Comparison of ENCODE assay signal across 3 fruit fly cellular contexts in the genomic region with DNA sequence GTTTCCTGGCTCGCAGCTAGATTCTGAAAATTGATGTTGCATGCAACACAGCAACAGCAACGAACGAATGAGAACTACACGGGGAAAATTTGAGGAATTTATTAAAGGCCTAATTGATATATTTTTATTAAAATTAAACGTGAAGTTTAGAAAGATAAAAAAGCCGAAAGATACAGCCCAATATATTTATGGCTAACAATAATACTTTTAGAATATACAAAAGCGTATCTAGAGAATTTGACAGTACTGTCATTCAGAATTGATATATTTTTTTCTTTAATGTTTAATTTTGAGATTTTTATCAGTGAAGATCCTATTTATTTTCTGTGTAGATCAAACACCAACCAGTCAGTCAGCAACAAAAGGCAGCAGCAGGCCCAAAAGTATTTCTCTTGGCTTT.
A peak's percentile ranks its signal among the peaks of the same experiment; 100 is the strongest.
TF ChIP-seq lines count a peak whose summit lies in the region.

No protein-coding gene starts in this region.

- no peak for TF ChIP-seq CTCF in whole organism, embryonic (GFP tag; optimal IDR thresholded peaks at IDR 0.05; lab: Kevin White, UChicago)

TF ChIP-seq in whole organism, embryonic, 481 proteins besides CTCF, POLR2A, EP300 and RAD21 (continues in another document):
- TF ChIP-seq CG5180 (GFP tag; optimal IDR thresholded peaks at IDR 0.05; lab: Kevin White, UChicago) (peak; percentile 4), gem (tag; optimal IDR thresholded peaks at IDR 0.05; lab: Kevin White, UChicago) (peak; percentile 45), dmrt11E (tag; optimal IDR thresholded peaks at IDR 0.05; lab: Kevin White, UChicago) (peak; percentile 60), CG18262 (tag; optimal IDR thresholded peaks at IDR 0.05; lab: Kevin White, UChicago) (peak; percentile 49), Hr78 (GFP tag; optimal IDR thresholded peaks at IDR 0.05; lab: Kevin White, UChicago) (no peak), CG7372 (GFP tag; IDR thresholded peaks at IDR 0.05; lab: Robert Waterston, UW) (no peak), CG15696 (tag; optimal IDR thresholded peaks at IDR 0.05; lab: Kevin White, UChicago) (peak; percentile 38), CG14710 (tag; optimal IDR thresholded peaks at IDR 0.05; lab: Kevin White, UChicago) (peak; percentile 18), Hr51 (GFP tag; optimal IDR thresholded peaks at IDR 0.05; lab: Kevin White, UChicago) (no peak), pfk (GFP tag; optimal IDR thresholded peaks at IDR 0.05; lab: Kevin White, UChicago) (no peak), CG12391 (tag; optimal IDR thresholded peaks at IDR 0.05; lab: Kevin White, UChicago) (peak; percentile 6), HHEX (GFP tag; optimal IDR thresholded peaks at IDR 0.05; lab: Kevin White, UChicago) (no peak), CG17361 (GFP tag; IDR thresholded peaks at IDR 0.05; lab: Robert Waterston, UW) (peak; percentile 43; the same call in 1 of the 3 replicates), CG32767 (GFP tag; IDR thresholded peaks at IDR 0.05; lab: Robert Waterston, UW) (no peak), lola (GFP tag; optimal IDR thresholded peaks at IDR 0.05; lab: Kevin White, UChicago) (peak in 1 of 3 experiments; percentile 37), Ssrp (tag; optimal IDR thresholded peaks at IDR 0.05; lab: Kevin White, UChicago) (peak; percentile 34), Blimp-1 (GFP tag; optimal IDR thresholded peaks at IDR 0.05; lab: Kevin White, UChicago) (peak; percentile 19), CG31441 (GFP tag; IDR thresholded peaks at IDR 0.05; lab: Robert Waterston, UW) (0 out of 2 replicates have a peak, but pooled peaks have one; percentile 27), sens (GFP tag; lab: Kevin White, UChicago) (peak; percentile 4), phol (tag; optimal IDR thresholded peaks at IDR 0.05; lab: Kevin White, UChicago) (peak; percentile 5), CG10267 (tag; optimal IDR thresholded peaks at IDR 0.05; lab: Kevin White, UChicago) (peak; percentile 26), HLH3B (GFP tag; IDR thresholded peaks at IDR 0.05; lab: Robert Waterston, UW) (no peak), Fer3 (tag; optimal IDR thresholded peaks at IDR 0.05; lab: Kevin White, UChicago) (no peak), CG17829 (tag; optimal IDR thresholded peaks at IDR 0.05; lab: Kevin White, UChicago) (peak; percentile 30), CG2199 (GFP tag; IDR thresholded peaks at IDR 0.05; lab: Robert Waterston, UW) (0 out of 3 replicates have a peak, but pooled peaks have one; percentile 1), CG11504 (tag; optimal IDR thresholded peaks at IDR 0.05; lab: Kevin White, UChicago) (peak; percentile 20), nmo (GFP tag; optimal IDR thresholded peaks at IDR 0.05; lab: Kevin White, UChicago) (peak; percentile 23), CG9727 (GFP tag; optimal IDR thresholded peaks at IDR 0.05; lab: Kevin White, UChicago) (peak; percentile 5)

TF ChIP-seq in whole organism, prepupa, 60 proteins besides CTCF, POLR2A, EP300 and RAD21 (continues in another document):
- peak; percentile 22 for TF ChIP-seq CG16779 (tag; optimal IDR thresholded peaks at IDR 0.05; lab: Kevin White, UChicago)
- no peak for TF ChIP-seq dac (GFP tag; optimal IDR thresholded peaks at IDR 0.05; lab: Kevin White, UChicago)
- no peak for TF ChIP-seq topi (GFP tag; optimal IDR thresholded peaks at IDR 0.05; lab: Kevin White, UChicago)
- TF ChIP-seq eg (GFP tag; IDR thresholded peaks at IDR 0.05; lab: Robert Waterston, UW) = peak; percentile 71; the same call in 2 of the 3 replicates
- TF ChIP-seq CG11762 (GFP tag; optimal IDR thresholded peaks at IDR 0.05; lab: Kevin White, UChicago; ENCODE audit: insufficient read depth) = peak; percentile 28
- TF ChIP-seq Gug (GFP tag; IDR thresholded peaks at IDR 0.05; lab: Robert Waterston, UW) = peak; percentile 39; the same call in 1 of the 2 replicates
- 0 out of 2 replicates have a peak, but pooled peaks have one; percentile 32 for TF ChIP-seq CG11294 (GFP tag; IDR thresholded peaks at IDR 0.05; lab: Robert Waterston, UW)
- TF ChIP-seq acj6 (GFP tag; optimal IDR thresholded peaks at IDR 0.05; lab: Kevin White, UChicago) = peak; percentile 50
- no peak for TF ChIP-seq Eip93F (GFP tag; optimal IDR thresholded peaks at IDR 0.05; lab: Kevin White, UChicago)
- TF ChIP-seq CG9139 (GFP tag; optimal IDR thresholded peaks at IDR 0.05; lab: Kevin White, UChicago) = peak; percentile 28
- no peak for TF ChIP-seq Ets21C (GFP tag; optimal IDR thresholded peaks at IDR 0.05; lab: Kevin White, UChicago)
- peak; percentile 51 for TF ChIP-seq net (GFP tag; optimal IDR thresholded peaks at IDR 0.05; lab: Kevin White, UChicago)
- no peak for TF ChIP-seq Sox102F (GFP tag; optimal IDR thresholded peaks at IDR 0.05; lab: Kevin White, UChicago)
- TF ChIP-seq fkh (GFP tag; optimal IDR thresholded peaks at IDR 0.05; lab: Kevin White, UChicago) = no peak
- peak; percentile 18 for TF ChIP-seq CG8632 (GFP tag; optimal IDR thresholded peaks at IDR 0.05; lab: Kevin White, UChicago)
- peak; percentile 76 for TF ChIP-seq CG15336 (GFP tag; IDR thresholded peaks at IDR 0.05; lab: Robert Waterston, UW)
- TF ChIP-seq Sox15 (GFP tag; optimal IDR thresholded peaks at IDR 0.05; lab: Kevin White, UChicago) = no peak
- peak; percentile 58 for TF ChIP-seq dsx (GFP tag; optimal IDR thresholded peaks at IDR 0.05; lab: Kevin White, UChicago; ENCODE audit: poor library complexity, severe bottlenecking)
- TF ChIP-seq Sox14 (GFP tag; optimal IDR thresholded peaks at IDR 0.05; lab: Kevin White, UChicago) = peak; percentile 53
- TF ChIP-seq fd85E (GFP tag; optimal IDR thresholded peaks at IDR 0.05; lab: Kevin White, UChicago) = no peak
- no peak for TF ChIP-seq lz (GFP tag; optimal IDR thresholded peaks at IDR 0.05; lab: Kevin White, UChicago)
- TF ChIP-seq achi (GFP tag; optimal IDR thresholded peaks at IDR 0.05; lab: Kevin White, UChicago) = peak; percentile 74
- TF ChIP-seq CG3919 (GFP tag; optimal IDR thresholded peaks at IDR 0.05; lab: Kevin White, UChicago) = peak; percentile 62
- peak; percentile 78 for TF ChIP-seq CG8119 (GFP tag; IDR thresholded peaks at IDR 0.05; lab: Robert Waterston, UW)
- TF ChIP-seq CG8319 (GFP tag; optimal IDR thresholded peaks at IDR 0.05; lab: Kevin White, UChicago) = no peak
- TF ChIP-seq CG11902 (GFP tag; optimal IDR thresholded peaks at IDR 0.05; lab: Kevin White, UChicago) = no peak
- no peak for TF ChIP-seq cyc (GFP tag; optimal IDR thresholded peaks at IDR 0.05; lab: Kevin White, UChicago)
- peak; percentile 72 for TF ChIP-seq CG10631 (GFP tag; optimal IDR thresholded peaks at IDR 0.05; lab: Kevin White, UChicago)
- peak; percentile 80 for TF ChIP-seq CG3032 (tag; optimal IDR thresholded peaks at IDR 0.05; lab: Kevin White, UChicago)
- peak; percentile 41 for TF ChIP-seq CG6792 (GFP tag; optimal IDR thresholded peaks at IDR 0.05; lab: Kevin White, UChicago)

TF ChIP-seq in whole organism, pupa, 21 proteins besides CTCF, POLR2A, EP300 and RAD21:
- TF ChIP-seq CG34367 (tag; optimal IDR thresholded peaks at IDR 0.05; lab: Kevin White, UChicago) (peak; percentile 48), CG8159 (tag; optimal IDR thresholded peaks at IDR 0.05; lab: Kevin White, UChicago) (peak; percentile 81), CG13204 (GFP tag; optimal IDR thresholded peaks at IDR 0.05; lab: Kevin White, UChicago) (no peak), EcR (GFP tag; optimal IDR thresholded peaks at IDR 0.05; lab: Kevin White, UChicago) (no peak), Pif1A (GFP tag; optimal IDR thresholded peaks at IDR 0.05; lab: Kevin White, UChicago) (peak; percentile 41), CG8301 (tag; optimal IDR thresholded peaks at IDR 0.05; lab: Kevin White, UChicago) (peak; percentile 79), CG4496 (GFP tag; IDR thresholded peaks at IDR 0.05; lab: Robert Waterston, UW) (no peak), Snoo (tag; optimal IDR thresholded peaks at IDR 0.05; lab: Kevin White, UChicago) (no peak), D1 (tag; optimal IDR thresholded peaks at IDR 0.05; lab: Kevin White, UChicago) (peak; percentile 41), CG9948 (tag; optimal IDR thresholded peaks at IDR 0.05; lab: Kevin White, UChicago) (peak; percentile 80), rn (GFP tag; IDR thresholded peaks at IDR 0.05; lab: Robert Waterston, UW) (peak; percentile 54), CG12605 (GFP tag; IDR thresholded peaks at IDR 0.05; lab: Robert Waterston, UW) (peak; percentile 6; the same call in 1 of the 2 replicates), Pif1B (GFP tag; optimal IDR thresholded peaks at IDR 0.05; lab: Kevin White, UChicago) (no peak), CG32121 (GFP tag; IDR thresholded peaks at IDR 0.05; lab: Robert Waterston, UW) (peak; percentile 66), CG14655 (GFP tag; optimal IDR thresholded peaks at IDR 0.05; lab: Kevin White, UChicago) (peak; percentile 80), CG17806 (tag; optimal IDR thresholded peaks at IDR 0.05; lab: Kevin White, UChicago) (peak; percentile 81), CG10348 (GFP tag; IDR thresholded peaks at IDR 0.05; lab: Robert Waterston, UW) (no peak), fd96Ca (GFP tag; IDR thresholded peaks at IDR 0.05; lab: Robert Waterston, UW) (no peak), Ets98B (GFP tag; IDR thresholded peaks at IDR 0.05; lab: Robert Waterston, UW) (peak; percentile 43; the same call in 1 of the 2 replicates), gl (tag; optimal IDR thresholded peaks at IDR 0.05; lab: Kevin White, UChicago) (no peak), CG15710 (tag; optimal IDR thresholded peaks at IDR 0.05; lab: Kevin White, UChicago) (peak; percentile 66)

Comparison
In these comparisons a context has a peak if more than half of its experiments do, and no peak if none do; other contexts are left out.
1. Of the 7 proteins assayed by ChIP-seq in both whole organism, embryonic and whole organism, prepupa: peak only in whole organism, embryonic: Blimp-1 and Sox102F; only in whole organism, prepupa: CG16779, Gug and Lpt; in both: none; in neither: 2.